Worm (Caenorhabditis elegans) whole organism, L1 larva: ENCODE measurements around the gene bas-1.

Source experiments
- ama-1 ChIP-seq: fragments of 150-350 bp; optimal IDR thresholded peaks from 2 replicates; lab custom pipeline; 2014
- jun-1 ChIP-seq: fragments of 150-350 bp; optimal IDR thresholded peaks from 2 replicates; lab custom pipeline; 2014; ENCODE audit warnings: missing biosample characterization, missing genetic modification reagents, missing genetic modification characterization
- lin-39 ChIP-seq: fragments of 150-350 bp; optimal IDR thresholded peaks from 2 replicates; lab custom pipeline; 2014; ENCODE audit warnings: missing biosample characterization, missing genetic modification reagents, missing genetic modification characterization
- mdl-1 ChIP-seq, 2 experiments: fragments of 150-350 bp; optimal IDR thresholded peaks; 2 replicates each; lab custom pipeline; 2014 to 2017; ENCODE audit warnings: missing biosample characterization in 2 of 2, missing genetic modification characterization in 2 of 2, inconsistent platforms in 1 of 2
- pqm-1 ChIP-seq: sonication (generic microtip); optimal IDR thresholded peaks from 3 replicates; lab custom pipeline; 2017; ENCODE audit warnings: missing biosample characterization, missing genetic modification characterization
- ztf-4 ChIP-seq: fragments of 150-350 bp; optimal IDR thresholded peaks from 2 replicates; lab custom pipeline; 2014; ENCODE audit warnings: missing biosample characterization, missing genetic modification characterization

- TF ChIP-seq ztf-4 (tag; lab: Kevin White, UChicago) = peak; percentile 33
- TF ChIP-seq lin-39 (tag; lab: Kevin White, UChicago) = no peak
- no peak for TF ChIP-seq pqm-1 (tag; lab: Kevin White, UChicago)
- peak in 1 of 2 experiments; percentile 46 for TF ChIP-seq mdl-1 (tag; optimal IDR thresholded peaks at IDR 0.05; lab: Kevin White, UChicago)
- peak; percentile 63 for TF ChIP-seq jun-1 (tag; lab: Kevin White, UChicago)
- no peak for TF ChIP-seq ama-1
Measured at ce11 chrIII:5621236-5621635, 9.2 kb downstream of the bas-1 start.
